Fruit fly (Drosophila melanogaster): ENCODE measurements around the gene CG3815.

The CG3815 gene

DNA sequence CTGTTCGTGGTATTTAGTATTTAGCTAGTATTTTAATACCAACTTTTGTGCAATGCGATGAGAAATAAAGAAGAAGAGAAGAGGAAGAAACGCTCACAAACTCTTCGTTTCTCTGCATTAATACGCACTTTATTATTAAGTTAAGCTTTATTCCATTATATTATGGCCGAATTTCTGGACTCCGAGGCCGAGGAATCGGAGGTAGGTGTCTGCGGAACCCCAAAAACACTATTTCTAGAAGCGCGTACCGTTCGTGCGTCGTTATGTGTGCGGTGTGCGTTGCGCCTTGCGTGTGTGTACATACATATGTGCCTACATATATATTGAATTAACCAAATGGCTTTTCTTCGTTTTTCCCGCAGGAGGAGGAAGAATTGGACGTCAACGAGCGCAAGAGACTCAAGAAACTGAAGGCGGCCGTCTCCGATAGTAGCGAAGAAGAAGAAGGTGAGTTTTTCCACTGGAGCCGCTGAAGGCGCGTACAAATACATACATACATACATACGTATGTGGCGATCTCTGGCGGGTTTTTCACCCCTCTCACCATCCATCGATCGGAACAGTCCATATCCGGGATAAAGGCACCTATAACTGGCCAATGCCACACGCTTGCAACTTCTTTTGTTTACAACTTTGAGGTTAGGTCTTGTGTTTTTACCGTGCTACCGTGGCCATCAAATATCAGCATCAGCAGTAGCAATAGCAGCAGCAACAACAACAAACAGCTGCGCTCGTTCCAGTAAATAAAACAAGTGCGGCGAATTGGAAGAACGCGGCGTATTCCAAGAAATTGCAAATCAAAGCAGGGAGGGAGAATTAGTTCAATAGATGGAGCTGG is 27.2 kb upstream of the CG3815 start, which contains the start of gene Spt6:
Spt6 (plus strand) TSS at position 53 of the 838 bp plus-strand sequence.
- TF ChIP-seq CG34367 (tag; optimal IDR thresholded peaks at IDR 0.05) (no peak), EcR (GFP tag; optimal IDR thresholded peaks at IDR 0.05) (peak; percentile 9)

dm6 chrX:6276590-6276989 is 18.6 kb upstream of the CG3815 start, which contains the start of gene CG3566:
TSS of gene CG3566 (minus strand) at chrX:6276724.
- TF ChIP-seq rn (GFP tag; IDR thresholded peaks at IDR 0.05) = no peak

DNA sequence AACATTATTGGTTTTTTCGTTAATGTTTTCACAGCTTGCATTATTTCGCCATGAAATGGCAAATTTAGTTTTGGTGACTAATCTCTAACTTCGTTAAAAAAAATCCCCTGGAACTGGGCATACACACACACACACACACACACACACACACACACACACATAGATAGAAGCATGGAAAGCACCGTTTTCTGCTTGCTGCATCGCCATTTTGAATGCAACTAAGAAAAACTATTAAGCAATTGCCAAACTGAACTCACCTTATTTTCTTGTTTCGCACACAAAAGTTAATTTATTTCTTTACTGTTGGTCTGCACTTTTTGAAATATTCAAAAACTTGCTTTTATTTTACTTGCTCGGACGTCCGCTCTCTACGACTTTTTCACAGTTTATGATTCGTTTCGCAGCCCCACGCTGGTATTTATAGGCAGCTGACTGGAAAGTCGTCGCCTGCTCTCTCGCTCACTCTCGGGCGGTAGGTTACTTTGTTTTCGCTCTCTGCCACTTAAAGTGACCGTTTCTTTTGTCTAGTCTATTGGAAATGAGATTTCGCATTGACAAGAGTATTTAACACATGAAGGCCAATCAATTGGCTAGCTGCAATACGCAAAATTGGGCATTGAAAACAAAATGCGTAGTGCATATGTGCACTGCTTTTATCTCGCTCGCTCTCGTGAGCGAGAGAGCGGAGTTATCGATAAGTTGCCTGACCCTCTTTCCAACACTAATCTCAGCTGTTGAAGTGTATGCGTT is 16.1 kb upstream of the CG3815 start:
- TF ChIP-seq Pif1A (GFP tag; optimal IDR thresholded peaks at IDR 0.05) = no peak
- TF ChIP-seq CG17806 (tag; optimal IDR thresholded peaks at IDR 0.05) = no peak
- no peak for TF ChIP-seq CG34367 (tag; optimal IDR thresholded peaks at IDR 0.05)
- TF ChIP-seq Ets98B (GFP tag; IDR thresholded peaks at IDR 0.05) = no peak
- TF ChIP-seq CG4496 (GFP tag; IDR thresholded peaks at IDR 0.05) = 0 out of 3 replicates have a peak, but pooled peaks have one; percentile 15
- no peak for TF ChIP-seq CG15710 (tag; optimal IDR thresholded peaks at IDR 0.05)
- TF ChIP-seq gl (tag; optimal IDR thresholded peaks at IDR 0.05) = no peak
- no peak for TF ChIP-seq CG10348 (GFP tag; IDR thresholded peaks at IDR 0.05)
- peak; percentile 26 for TF ChIP-seq CG8159 (tag; optimal IDR thresholded peaks at IDR 0.05)

dm6 chrX:6279629-6280073 is 15.5 kb upstream of the CG3815 start, which contains the start of gene Ubi-p5E:
TSS of gene Ubi-p5E (minus strand) at chrX:6279647.
- TF ChIP-seq CG12605 (GFP tag; IDR thresholded peaks at IDR 0.05) (0 out of 2 replicates have a peak, but pooled peaks have one; percentile 14), rn (GFP tag; IDR thresholded peaks at IDR 0.05) (no peak), CG4496 (GFP tag; IDR thresholded peaks at IDR 0.05) (0 out of 3 replicates have a peak, but pooled peaks have one; percentile 38), EcR (GFP tag; optimal IDR thresholded peaks at IDR 0.05) (peak; percentile 90)

DNA sequence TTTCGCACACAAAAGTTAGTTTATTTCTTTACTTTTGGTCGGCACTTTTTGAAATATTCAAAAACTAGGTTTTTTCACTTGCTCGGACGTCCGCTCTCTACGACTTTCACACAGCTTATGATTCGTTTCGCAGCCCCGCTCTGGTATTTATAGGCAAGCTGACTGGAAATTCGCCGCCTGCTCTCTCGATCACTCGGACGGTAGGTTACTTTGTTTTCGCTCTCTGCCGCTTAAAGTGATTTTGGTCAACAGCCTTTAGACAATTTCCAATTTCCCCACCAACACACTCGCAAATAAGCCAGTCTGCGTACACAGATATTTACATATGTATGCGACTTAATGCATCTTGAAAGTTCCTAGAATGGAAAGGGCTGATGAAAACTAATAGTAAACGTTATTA is 11.7 kb upstream of the CG3815 start, which contains the start of gene CG11700:
CG11700 (minus strand) TSS at position 106 of the 400 bp plus-strand sequence.
- no peak for TF ChIP-seq CG8159 (tag; optimal IDR thresholded peaks at IDR 0.05)
- TF ChIP-seq D1 (tag; optimal IDR thresholded peaks at IDR 0.05) = no peak
- TF ChIP-seq Pif1A (GFP tag; optimal IDR thresholded peaks at IDR 0.05) = no peak
- peak; percentile 64 for TF ChIP-seq EcR (GFP tag; optimal IDR thresholded peaks at IDR 0.05)
- no peak for TF ChIP-seq CG10348 (GFP tag; IDR thresholded peaks at IDR 0.05)
- 0 out of 3 replicates have a peak, but pooled peaks have one; percentile 31 for TF ChIP-seq CG4496 (GFP tag; IDR thresholded peaks at IDR 0.05)
- TF ChIP-seq Ets98B (GFP tag; IDR thresholded peaks at IDR 0.05) = peak; percentile 33; the same call in 1 of the 2 replicates
- 0 out of 2 replicates have a peak, but pooled peaks have one; percentile 19 for TF ChIP-seq CG12605 (GFP tag; IDR thresholded peaks at IDR 0.05)

- TF ChIP-seq CG13204 (GFP tag; optimal IDR thresholded peaks at IDR 0.05) = no peak
- peak; percentile 44; the same call in 1 of the 3 replicates for TF ChIP-seq CG4496 (GFP tag; IDR thresholded peaks at IDR 0.05)
- no peak for TF ChIP-seq Snoo (tag; optimal IDR thresholded peaks at IDR 0.05)
- no peak for TF ChIP-seq Pif1A (GFP tag; optimal IDR thresholded peaks at IDR 0.05)
- TF ChIP-seq CG32121 (GFP tag; IDR thresholded peaks at IDR 0.05) = peak; percentile 43
- TF ChIP-seq CG12605 (GFP tag; IDR thresholded peaks at IDR 0.05) = no peak
- no peak for TF ChIP-seq EcR (GFP tag; optimal IDR thresholded peaks at IDR 0.05)
- no peak for TF ChIP-seq Pif1B (GFP tag; optimal IDR thresholded peaks at IDR 0.05)
Measured at dm6 chrX:6287842-6288241, 7.3 kb upstream of the CG3815 start, which contains the start of the genes Top3beta and wuho. TSS of gene Top3beta (minus strand) at chrX:6287990. TSS of gene wuho (plus strand) at chrX:6288100.

- TF ChIP-seq CG8301 (tag; optimal IDR thresholded peaks at IDR 0.05) (no peak), rn (GFP tag; IDR thresholded peaks at IDR 0.05) (no peak)
Measured at dm6 chrX:6291083-6291699, 4.0 kb upstream of the CG3815 start, which contains the start of the genes Rpt4 and mldr. TSS of gene Rpt4 (minus strand) at chrX:6291245. TSS of gene mldr (plus strand) at chrX:6291303.

DNA sequence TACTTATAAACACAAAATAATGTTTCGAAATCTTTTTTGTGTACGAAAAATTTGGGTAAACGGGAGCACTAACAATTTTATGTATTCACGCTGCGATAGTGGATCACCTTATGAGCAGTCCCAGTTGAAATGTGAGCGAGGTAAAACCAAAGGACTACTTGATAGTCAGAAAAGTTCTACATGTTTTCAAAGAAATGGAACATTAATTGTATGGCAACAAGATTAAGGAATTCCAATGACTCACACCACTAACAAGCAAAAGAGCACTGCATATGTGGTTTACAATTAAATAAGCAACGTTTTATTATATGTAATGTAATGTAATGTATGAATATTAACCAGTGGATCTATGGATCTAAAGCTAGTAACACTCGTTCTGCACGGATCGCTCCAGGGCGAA is 946 bp upstream of the CG3815 start, which contains the start of gene CG15892:
CG15892 (minus strand) TSS at position 101 of the 400 bp plus-strand sequence.
- no peak for TF ChIP-seq rn (GFP tag; IDR thresholded peaks at IDR 0.05)
- TF ChIP-seq EcR (GFP tag; optimal IDR thresholded peaks at IDR 0.05) = no peak
- no peak for TF ChIP-seq Snoo (tag; optimal IDR thresholded peaks at IDR 0.05)
- TF ChIP-seq CG9948 (tag; optimal IDR thresholded peaks at IDR 0.05) = no peak
- no peak for TF ChIP-seq Pif1A (GFP tag; optimal IDR thresholded peaks at IDR 0.05)
- no peak for TF ChIP-seq fd96Ca (GFP tag; IDR thresholded peaks at IDR 0.05)
- TF ChIP-seq gl (tag; optimal IDR thresholded peaks at IDR 0.05) = no peak
- TF ChIP-seq CG15710 (tag; optimal IDR thresholded peaks at IDR 0.05) = no peak
- no peak for TF ChIP-seq CG10348 (GFP tag; IDR thresholded peaks at IDR 0.05)
- TF ChIP-seq CG8301 (tag; optimal IDR thresholded peaks at IDR 0.05) = no peak
- TF ChIP-seq Pif1B (GFP tag; optimal IDR thresholded peaks at IDR 0.05) = no peak
- TF ChIP-seq CG14655 (GFP tag; optimal IDR thresholded peaks at IDR 0.05) = no peak
- no peak for TF ChIP-seq Ets98B (GFP tag; IDR thresholded peaks at IDR 0.05)
